Fruit fly (Drosophila melanogaster): Measurements from ENCODE around the gene CG7173.

CG7173 gene

dm6 chr3L:21568254-21568653 lies 10.2 kb upstream of the CG7173 start:
- TF ChIP-seq pdm3 (GFP tag; optimal IDR thresholded peaks at IDR 0.05) (no peak), CG11762 (GFP tag; optimal IDR thresholded peaks at IDR 0.05; ENCODE audit: insufficient read depth) (no peak), Eip78C (GFP tag) (no peak), CG1621 (tag; optimal IDR thresholded peaks at IDR 0.05) (no peak), achi (GFP tag; optimal IDR thresholded peaks at IDR 0.05) (no peak), CG10631 (GFP tag; optimal IDR thresholded peaks at IDR 0.05) (no peak), CG7368 (GFP tag; optimal IDR thresholded peaks at IDR 0.05) (no peak), CG3919 (GFP tag; optimal IDR thresholded peaks at IDR 0.05) (no peak), CG16779 (tag; optimal IDR thresholded peaks at IDR 0.05) (no peak), CG31627 (GFP tag; optimal IDR thresholded peaks at IDR 0.05) (no peak), CG11902 (GFP tag; optimal IDR thresholded peaks at IDR 0.05) (no peak), Hr4 (GFP tag; optimal IDR thresholded peaks at IDR 0.05) (no peak), CG8119 (GFP tag; IDR thresholded peaks at IDR 0.05) (no peak), esn (GFP tag; optimal IDR thresholded peaks at IDR 0.05) (no peak), acj6 (GFP tag; optimal IDR thresholded peaks at IDR 0.05) (no peak), salr (GFP tag; optimal IDR thresholded peaks at IDR 0.05) (no peak), Ets21C (GFP tag; optimal IDR thresholded peaks at IDR 0.05) (no peak), fd85E (GFP tag; optimal IDR thresholded peaks at IDR 0.05) (no peak), Gug (GFP tag; IDR thresholded peaks at IDR 0.05) (no peak), spab (GFP tag; optimal IDR thresholded peaks at IDR 0.05) (no peak)

DNA sequence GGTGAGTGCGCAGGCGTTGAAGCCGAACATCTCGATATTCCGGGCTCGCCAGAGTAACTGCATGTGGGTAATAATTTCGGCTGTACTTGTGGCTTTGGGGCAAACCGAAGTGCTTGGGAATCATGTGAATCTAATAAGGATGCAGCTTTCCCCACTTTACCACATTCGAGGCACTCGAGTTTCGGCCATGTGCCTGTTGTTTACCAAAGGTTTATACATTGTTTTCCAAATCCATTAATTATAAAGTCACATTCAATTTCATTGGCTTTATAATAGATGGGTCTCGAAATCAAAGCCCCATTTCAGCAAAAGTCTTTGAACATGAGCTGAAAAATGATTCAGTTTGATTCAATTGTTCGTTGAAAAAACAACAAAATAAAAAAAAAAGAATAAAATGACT lies 7.1 kb upstream of the CG7173 start, which contains the start of gene CG7634:
Gene CG7634 (plus strand): TSS at position 301 of the 400 bp plus-strand sequence.
- no peak for TF ChIP-seq lz (GFP tag; optimal IDR thresholded peaks at IDR 0.05)
- no peak for TF ChIP-seq Blimp-1 (GFP tag; optimal IDR thresholded peaks at IDR 0.05)
- no peak for TF ChIP-seq CG1621 (tag; optimal IDR thresholded peaks at IDR 0.05)
- TF ChIP-seq Sox102F (GFP tag; optimal IDR thresholded peaks at IDR 0.05), result no peak
- no peak for TF ChIP-seq CG10669 (GFP tag; optimal IDR thresholded peaks at IDR 0.05)
- TF ChIP-seq Smox (GFP tag; optimal IDR thresholded peaks at IDR 0.05), result no peak
- no peak for TF ChIP-seq Hr4 (GFP tag; optimal IDR thresholded peaks at IDR 0.05)
- TF ChIP-seq eg (GFP tag; IDR thresholded peaks at IDR 0.05), result no peak
- no peak for TF ChIP-seq CG4318 (GFP tag; optimal IDR thresholded peaks at IDR 0.05)
- no peak for TF ChIP-seq CG31627 (GFP tag; optimal IDR thresholded peaks at IDR 0.05)

DNA sequence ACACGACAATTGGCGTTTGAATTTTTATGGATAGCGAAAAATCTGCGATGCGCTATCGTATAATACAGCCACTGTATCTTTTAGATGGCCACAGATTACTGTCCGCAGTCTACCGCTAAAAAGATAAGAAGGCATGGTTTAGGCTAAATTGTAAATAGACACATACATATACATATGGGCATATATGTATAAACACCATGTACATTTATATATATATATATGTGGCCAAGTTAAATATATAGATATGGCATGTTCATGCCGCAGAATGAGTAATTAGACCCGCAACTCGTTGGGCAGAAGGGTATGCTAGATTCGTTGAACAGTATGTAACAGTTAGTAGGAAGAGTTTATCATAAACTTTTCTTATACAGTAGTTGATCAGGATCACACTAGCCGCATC lies 4.1 kb upstream of the CG7173 start, which contains the start of gene CapaR:
Gene CapaR (minus strand): TSS at position 101 of the 400 bp plus-strand sequence.
- no peak for TF ChIP-seq CG4318 (GFP tag; optimal IDR thresholded peaks at IDR 0.05)
- TF ChIP-seq Ets21C (GFP tag; optimal IDR thresholded peaks at IDR 0.05), result no peak
- TF ChIP-seq CG11902 (GFP tag; optimal IDR thresholded peaks at IDR 0.05), result no peak
- no peak for TF ChIP-seq Eip75B (GFP tag; optimal IDR thresholded peaks at IDR 0.05)
- no peak for TF ChIP-seq dac (GFP tag; optimal IDR thresholded peaks at IDR 0.05)
- TF ChIP-seq CG6163 (GFP tag; IDR thresholded peaks at IDR 0.05), result no peak
- TF ChIP-seq svp (GFP tag), result no peak
- no peak for TF ChIP-seq vri (GFP tag; optimal IDR thresholded peaks at IDR 0.05)
- no peak for TF ChIP-seq CG8632 (GFP tag; optimal IDR thresholded peaks at IDR 0.05)
- TF ChIP-seq Hr38 (GFP tag; optimal IDR thresholded peaks at IDR 0.05), result no peak
- TF ChIP-seq Sox15 (GFP tag; optimal IDR thresholded peaks at IDR 0.05), result no peak
- no peak for TF ChIP-seq cyc (GFP tag; optimal IDR thresholded peaks at IDR 0.05)
- TF ChIP-seq CG34406 (GFP tag; optimal IDR thresholded peaks at IDR 0.05), result no peak
- no peak for TF ChIP-seq Smox (GFP tag; optimal IDR thresholded peaks at IDR 0.05)
- no peak for TF ChIP-seq dsx (GFP tag; optimal IDR thresholded peaks at IDR 0.05; ENCODE audit: poor library complexity, severe bottlenecking)
- no peak for TF ChIP-seq CG16779 (tag; optimal IDR thresholded peaks at IDR 0.05)
- no peak for TF ChIP-seq CG6854 (GFP tag; optimal IDR thresholded peaks at IDR 0.05)
- TF ChIP-seq OdsH (GFP tag; optimal IDR thresholded peaks at IDR 0.05), result no peak

Data from whole organism, prepupa.